Worm (Caenorhabditis elegans) whole organism, L4/young adult: Measurements from ENCODE around the gene Y43F8B.15.

Experiments used
- W03F9.2 ChIP-seq: fragments of 150-350 bp; optimal IDR thresholded peaks from 2 replicates; lab custom pipeline; 2014; ENCODE audit warnings: missing biosample characterization, missing genetic modification characterization
- dao-5 ChIP-seq: sonication (generic microtip); optimal IDR thresholded peaks from 2 replicates; lab custom pipeline; 2016; ENCODE audit warnings: missing genotype, missing genetic modification characterization, moderate library complexity, missing compliant biosample characterization
- him-1 ChIP-seq: sonication (generic microtip); optimal IDR thresholded peaks from 2 replicates; lab custom pipeline; 2016; ENCODE audit warnings: missing genotype, missing genetic modification reagents, missing genetic modification characterization, missing compliant biosample characterization

Y43F8B.15 gene

ce11 chrV:19462020-19462419 lies at the start of gene Y43F8B.15:
Gene Y43F8B.15 (minus strand): TSS chrV:19462120.
- TF ChIP-seq W03F9.2 (tag; lab: Kevin White, UChicago) (no peak), him-1 (tag; lab: Kevin White, UChicago) (no peak), dao-5 (tag; lab: Kevin White, UChicago) (no peak)

- TF ChIP-seq him-1 (tag; lab: Kevin White, UChicago), result no peak
- TF ChIP-seq W03F9.2 (tag; lab: Kevin White, UChicago), result no peak
Observed at ce11 chrV:19510925-19511324, 49.0 kb upstream of the Y43F8B.15 start.

- TF ChIP-seq him-1 (tag; lab: Kevin White, UChicago) (no peak), dao-5 (tag; lab: Kevin White, UChicago) (no peak), W03F9.2 (tag; lab: Kevin White, UChicago) (no peak)
Observed at ce11 chrV:19510352-19510751, 48.4 kb upstream of the Y43F8B.15 start.

- TF ChIP-seq dao-5 (tag; lab: Kevin White, UChicago) (no peak), him-1 (tag; lab: Kevin White, UChicago) (no peak), W03F9.2 (tag; lab: Kevin White, UChicago) (no peak)
Observed at ce11 chrV:19509061-19509460, 47.1 kb upstream of the Y43F8B.15 start.

- TF ChIP-seq him-1 (tag; lab: Kevin White, UChicago), result no peak
Observed at ce11 chrV:19502579-19503151, 40.7 kb upstream of the Y43F8B.15 start, which contains the start of gene Y43F8B.3. Gene Y43F8B.3 (plus strand): TSS chrV:19503101.

- no peak for TF ChIP-seq W03F9.2 (tag; lab: Kevin White, UChicago)
- no peak for TF ChIP-seq him-1 (tag; lab: Kevin White, UChicago)
- no peak for TF ChIP-seq dao-5 (tag; lab: Kevin White, UChicago)
Observed at ce11 chrV:19501389-19501788, 39.5 kb upstream of the Y43F8B.15 start.

- TF ChIP-seq dao-5 (tag; lab: Kevin White, UChicago) (no peak), him-1 (tag; lab: Kevin White, UChicago) (no peak), W03F9.2 (tag; lab: Kevin White, UChicago) (no peak)
Observed at ce11 chrV:19497087-19497486, 35.2 kb upstream of the Y43F8B.15 start.

ce11 chrV:19495587-19495986 lies 33.7 kb upstream of the Y43F8B.15 start, which contains the start of gene scl-21:
Gene scl-21 (minus strand): TSS chrV:19495687.
- TF ChIP-seq dao-5 (tag; lab: Kevin White, UChicago) (no peak), W03F9.2 (tag; lab: Kevin White, UChicago) (no peak), him-1 (tag; lab: Kevin White, UChicago) (no peak)

ce11 chrV:19495145-19495544 lies 33.2 kb upstream of the Y43F8B.15 start:
- no peak for TF ChIP-seq dao-5 (tag; lab: Kevin White, UChicago)
- no peak for TF ChIP-seq W03F9.2 (tag; lab: Kevin White, UChicago)
- TF ChIP-seq him-1 (tag; lab: Kevin White, UChicago), result no peak

ce11 chrV:19491302-19491701 lies 29.4 kb upstream of the Y43F8B.15 start, which contains the start of gene Y43F8B.29:
Gene Y43F8B.29 (plus strand): TSS chrV:19491602.
- TF ChIP-seq him-1 (tag; lab: Kevin White, UChicago) (no peak), W03F9.2 (tag; lab: Kevin White, UChicago) (no peak), dao-5 (tag; lab: Kevin White, UChicago) (no peak)

ce11 chrV:19490461-19490860 lies 28.5 kb upstream of the Y43F8B.15 start, which contains the start of gene Y43F8B.7:
Gene Y43F8B.7 (plus strand): TSS chrV:19490761.
- TF ChIP-seq dao-5 (tag; lab: Kevin White, UChicago) (no peak), him-1 (tag; lab: Kevin White, UChicago) (no peak), W03F9.2 (tag; lab: Kevin White, UChicago) (no peak)

ce11 chrV:19485690-19486089 lies 23.8 kb upstream of the Y43F8B.15 start, which contains the start of gene Y43F8B.18:
Gene Y43F8B.18 (plus strand): TSS chrV:19485990.
- no peak for TF ChIP-seq him-1 (tag; lab: Kevin White, UChicago)
- no peak for TF ChIP-seq W03F9.2 (tag; lab: Kevin White, UChicago)
- no peak for TF ChIP-seq dao-5 (tag; lab: Kevin White, UChicago)

- no peak for TF ChIP-seq W03F9.2 (tag; lab: Kevin White, UChicago)
- no peak for TF ChIP-seq dao-5 (tag; lab: Kevin White, UChicago)
- no peak for TF ChIP-seq him-1 (tag; lab: Kevin White, UChicago)
Observed at ce11 chrV:19485261-19485660, 23.3 kb upstream of the Y43F8B.15 start, which contains the start of gene Y43F8B.28. Gene Y43F8B.28 (plus strand): TSS chrV:19485319.

ce11 chrV:19484507-19484906 lies 22.6 kb upstream of the Y43F8B.15 start, which contains the start of gene Y43F8B.17:
Gene Y43F8B.17 (plus strand): TSS chrV:19484721.
- TF ChIP-seq W03F9.2 (tag; lab: Kevin White, UChicago) (no peak), dao-5 (tag; lab: Kevin White, UChicago) (no peak), him-1 (tag; lab: Kevin White, UChicago) (no peak)
